Fruit fly (Drosophila melanogaster): ENCODE measurements around the gene rdgA.

rdgA gene

dm6 chrX:8888861-8889392, 17.9 kb upstream of the rdgA start:
- TF ChIP-seq noc (tag; optimal IDR thresholded peaks at IDR 0.05), result no peak

- no peak for TF ChIP-seq noc (tag; optimal IDR thresholded peaks at IDR 0.05)
Observed at dm6 chrX:8890974-8891373, 15.9 kb upstream of the rdgA start.

dm6 chrX:8891565-8892276, 15.1 kb upstream of the rdgA start:
- peak; percentile 53 for TF ChIP-seq noc (tag; optimal IDR thresholded peaks at IDR 0.05)

dm6 chrX:8892445-8893009, 14.3 kb upstream of the rdgA start:
- peak; percentile 70 for TF ChIP-seq noc (tag; optimal IDR thresholded peaks at IDR 0.05)

dm6 chrX:8893378-8893912, 13.4 kb upstream of the rdgA start:
- TF ChIP-seq noc (tag; optimal IDR thresholded peaks at IDR 0.05), result no peak

dm6 chrX:8894315-8895017, 12.4 kb upstream of the rdgA start:
- TF ChIP-seq noc (tag; optimal IDR thresholded peaks at IDR 0.05), result peak; percentile 78

- TF ChIP-seq noc (tag; optimal IDR thresholded peaks at IDR 0.05), result no peak
Observed at dm6 chrX:8895018-8895392, 11.9 kb upstream of the rdgA start.

dm6 chrX:8895413-8895812, 11.5 kb upstream of the rdgA start:
- TF ChIP-seq noc (tag; optimal IDR thresholded peaks at IDR 0.05), result no peak

dm6 chrX:8896080-8896479, 10.8 kb upstream of the rdgA start:
- TF ChIP-seq noc (tag; optimal IDR thresholded peaks at IDR 0.05), result peak; percentile 89

- TF ChIP-seq noc (tag; optimal IDR thresholded peaks at IDR 0.05), result no peak
Observed at dm6 chrX:8896845-8897775, 9.8 kb upstream of the rdgA start.

dm6 chrX:8897859-8898427, 8.9 kb upstream of the rdgA start, which contains the start of gene Moe:
Gene Moe (minus strand): TSS chrX:8898332.
- TF ChIP-seq noc (tag; optimal IDR thresholded peaks at IDR 0.05), result peak; percentile 31

- TF ChIP-seq noc (tag; optimal IDR thresholded peaks at IDR 0.05), result no peak
Observed at dm6 chrX:8900094-8900493, 6.8 kb upstream of the rdgA start, which contains the start of gene Uros1. Gene Uros1 (minus strand): TSS chrX:8900264.

dm6 chrX:8901447-8901846, 5.4 kb upstream of the rdgA start, which contains the start of gene Rbm13:
Gene Rbm13 (plus strand): TSS chrX:8901699.
- TF ChIP-seq noc (tag; optimal IDR thresholded peaks at IDR 0.05), result no peak

dm6 chrX:8905545-8906455, 1.1 kb upstream of the rdgA start:
- TF ChIP-seq noc (tag; optimal IDR thresholded peaks at IDR 0.05), result no peak

Data from whole organism, larva.